Fruit fly (Drosophila melanogaster) whole organism, embryonic: ENCODE data around the gene Aasdh.

Experiments used
- C15 ChIP-seq: fragments of 200-800 bp; sonication (Bioruptor generic); IDR thresholded peaks from 3 replicates; pipeline ENCODE4 v1.3.6; 2022; ENCODE audit warnings: missing biosample characterization, missing genetic modification characterization
- CG10462 ChIP-seq: fragments of 200-800 bp; sonication (Bioruptor generic); optimal IDR thresholded peaks from 2 replicates; lab custom pipeline; 2016; ENCODE audit warnings: missing biosample characterization, missing genetic modification characterization
- CG6791 ChIP-seq: fragments of 200-800 bp; sonication (Bioruptor generic); IDR thresholded peaks from 3 replicates; pipeline ENCODE4 v1.3.6; 2022; ENCODE audit warnings: missing biosample characterization, missing genetic modification characterization; ENCODE audit not compliant: partially characterized antibody
- Eip74EF ChIP-seq, 2 experiments: fragments of 200-800 bp in 1 of 2; fragments of >200 bp in 1 of 2; sonication (Bioruptor generic) in 1 of 2; optimal IDR thresholded peaks; 2 replicates each; lab custom pipeline; 2017 to 2019; ENCODE audit warnings: missing biosample characterization in 2 of 2, missing genetic modification characterization in 2 of 2, mild to moderate bottlenecking in 1 of 2, moderate library complexity in 1 of 2
- crp ChIP-seq, 2 experiments: fragments of 200-800 bp; sonication (Bioruptor generic); optimal IDR thresholded peaks; 2 replicates in 1 of 2; 3 replicates in 1 of 2; lab custom pipeline; 2017; ENCODE audit warnings: missing biosample characterization in 2 of 2, missing genetic modification characterization in 2 of 2, mild to moderate bottlenecking in 1 of 2, moderate library complexity in 1 of 2
- jigr1 ChIP-seq: fragments of 200-800 bp; sonication (Bioruptor generic); IDR thresholded peaks from 3 replicates; pipeline ENCODE4 v1.3.6; 2022; ENCODE audit warnings: missing biosample characterization, missing genetic modification characterization
- usp ChIP-seq: fragments of >200 bp; optimal IDR thresholded peaks from 2 replicates; lab custom pipeline; 2017; ENCODE audit warnings: missing biosample characterization, missing genetic modification characterization

DNA sequence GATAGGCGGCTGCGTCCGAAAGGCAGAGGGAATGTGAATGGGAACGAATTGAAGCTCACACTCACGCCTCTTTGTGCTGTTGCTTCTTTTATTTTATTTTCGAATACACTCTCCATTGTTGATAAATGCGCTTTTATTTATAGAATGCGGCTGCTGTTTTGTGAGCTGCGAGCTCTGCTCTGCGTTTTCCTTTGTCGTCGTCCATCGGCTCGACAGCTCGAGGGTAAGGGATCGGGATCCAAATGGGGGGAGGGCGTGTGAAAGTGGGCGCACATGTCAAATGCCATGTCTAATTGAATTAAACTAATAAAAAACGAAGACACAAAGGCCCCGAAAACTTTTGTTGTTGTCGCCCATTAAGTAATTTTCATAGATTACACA lies 25.3 kb downstream of the Aasdh start:
- TF ChIP-seq CG6791 (GFP tag; lab: Robert Waterston, UW), result no peak
- no peak for TF ChIP-seq CG10462 (GFP tag; lab: Kevin White, UChicago)
- no peak for TF ChIP-seq crp (GFP tag; optimal IDR thresholded peaks at IDR 0.05; lab: Kevin White, UChicago)
- no peak for TF ChIP-seq usp
- no peak for TF ChIP-seq jigr1 (GFP tag; lab: Robert Waterston, UW)
- no peak for TF ChIP-seq Eip74EF (GFP tag; optimal IDR thresholded peaks at IDR 0.05; lab: Kevin White, UChicago)
- TF ChIP-seq C15 (GFP tag; lab: Robert Waterston, UW), result no peak
